Worm (Caenorhabditis elegans) whole organism, L2 larva: ENCODE data around the gene grdn-1.

Source experiments
- F13H6.1 ChIP-seq: sonication (generic microtip); optimal IDR thresholded peaks from 2 replicates; lab custom pipeline; 2016; ENCODE audit warnings: missing genetic modification characterization, missing compliant biosample characterization
- R02D3.7 ChIP-seq: fragments of 150-350 bp; optimal IDR thresholded peaks from 2 replicates; lab custom pipeline; 2014; ENCODE audit warnings: missing biosample characterization, missing genetic modification characterization
- Y55F3AM.14 ChIP-seq: fragments of 200-800 bp; sonication (Bioruptor generic); optimal IDR thresholded peaks from 2 replicates; lab custom pipeline; 2018; ENCODE audit warnings: mild to moderate bottlenecking, missing genetic modification characterization, missing compliant biosample characterization
- ama-1 ChIP-seq: fragments of 150-350 bp; optimal IDR thresholded peaks from 2 replicates; lab custom pipeline; 2018; ENCODE audit warnings: inconsistent platforms
- dmd-4 ChIP-seq: sonication (generic microtip); optimal IDR thresholded peaks from 2 replicates; lab custom pipeline; 2017; ENCODE audit warnings: missing biosample characterization, missing genetic modification characterization
- lin-11 ChIP-seq: fragments of 150-350 bp; sonication (generic microtip); optimal IDR thresholded peaks from 2 replicates; lab custom pipeline; 2014; ENCODE audit warnings: missing biosample characterization, missing genetic modification characterization, inconsistent platforms, mixed read lengths
- mdl-1 ChIP-seq, 2 experiments: fragments of 150-350 bp in 1 of 2; sonication (generic microtip) in 1 of 2; optimal IDR thresholded peaks; 2 replicates each; lab custom pipeline; 2017; ENCODE audit warnings: missing biosample characterization in 2 of 2, missing genetic modification characterization in 2 of 2
- nhr-11 ChIP-seq: fragments of 150-350 bp; optimal IDR thresholded peaks from 2 replicates; lab custom pipeline; 2014; ENCODE audit warnings: missing biosample characterization, missing genetic modification characterization
- nhr-25 ChIP-seq: fragments of 150-350 bp; sonication (generic microtip); optimal IDR thresholded peaks from 3 replicates; lab custom pipeline; 2014; ENCODE audit warnings: missing biosample characterization, missing genetic modification characterization
- nhr-6 ChIP-seq: fragments of 150-350 bp; optimal IDR thresholded peaks from 2 replicates; lab custom pipeline; 2014; ENCODE audit warnings: missing biosample characterization, missing genetic modification characterization
- skn-1 ChIP-seq: sonication (generic microtip); optimal IDR thresholded peaks from 2 replicates; lab custom pipeline; 2017; ENCODE audit warnings: missing biosample characterization, missing genetic modification characterization
- snpc-4 ChIP-seq: fragments of 150-350 bp; optimal IDR thresholded peaks from 2 replicates; lab custom pipeline; 2014; ENCODE audit warnings: missing biosample characterization, missing genetic modification characterization
- ztf-1 ChIP-seq: fragments of 200-800 bp; sonication (Bioruptor generic); conservative IDR thresholded peaks from 2 replicates; pipeline ENCODE4 v1.3.6; 2022; ENCODE audit warnings: missing genetic modification characterization, missing compliant biosample characterization
- ztf-11 ChIP-seq: sonication (generic microtip); optimal IDR thresholded peaks from 2 replicates; lab custom pipeline; 2017; ENCODE audit warnings: missing biosample characterization, missing genetic modification characterization

DNA sequence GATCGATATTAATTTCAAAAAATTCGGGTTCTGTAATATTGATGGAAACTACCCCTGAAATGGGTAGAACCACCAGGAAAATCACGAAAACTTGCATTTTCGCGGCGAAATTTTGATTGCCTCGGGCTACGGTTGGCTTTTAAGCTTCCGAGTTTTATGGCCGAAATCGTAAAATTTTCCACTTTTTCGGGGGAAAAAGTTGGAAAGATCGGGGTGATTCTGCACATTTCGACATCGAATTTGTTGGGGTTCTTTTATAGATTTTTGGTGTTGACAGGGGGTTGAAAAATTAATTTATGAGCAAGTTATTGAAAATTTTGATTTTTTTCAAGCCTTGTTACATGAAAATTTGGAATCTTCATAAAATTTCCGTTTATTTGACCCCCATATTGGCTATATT lies 38.8 kb upstream of the grdn-1 start, which contains the start of gene Y51A2D.8:
- TF ChIP-seq mdl-1 (tag; optimal IDR thresholded peaks at IDR 0.05; lab: Kevin White, UChicago) = no peak
- no peak for TF ChIP-seq snpc-4 (tag; lab: Kevin White, UChicago)
- no peak for TF ChIP-seq ama-1 (lab: Kevin White, UChicago)
- no peak for TF ChIP-seq Y55F3AM.14 (GFP tag; lab: Kevin White, UChicago)
- TF ChIP-seq F13H6.1 (tag; lab: Kevin White, UChicago) = no peak
- no peak for TF ChIP-seq ztf-1 (GFP tag; lab: Robert Waterston, UW)
- no peak for TF ChIP-seq skn-1
- no peak for TF ChIP-seq R02D3.7 (tag; lab: Kevin White, UChicago)
- no peak for TF ChIP-seq nhr-6 (tag; lab: Kevin White, UChicago)
- no peak for TF ChIP-seq ztf-11
- no peak for TF ChIP-seq nhr-11
- TF ChIP-seq dmd-4 (tag; lab: Kevin White, UChicago) = no peak
- no peak for TF ChIP-seq nhr-25 (tag; lab: Kevin White, UChicago)
- TF ChIP-seq lin-11 (tag; lab: Kevin White, UChicago) = no peak
